Fruit fly (Drosophila melanogaster): ENCODE results near the gene CG31999.

- TF ChIP-seq Myc (optimal IDR thresholded peaks at IDR 0.05) (no peak), h (optimal IDR thresholded peaks at IDR 0.05) (no peak), psq (optimal IDR thresholded peaks at IDR 0.05) (no peak), insv (optimal IDR thresholded peaks at IDR 0.05) (no peak)
Measured at dm6 chr4:179062-179919, 48.3 kb downstream of the CG31999 start, which contains the start of gene Arl4.

All from Kc167 (cell line).